Worm (Caenorhabditis elegans) whole organism, L2 larva: ENCODE data around the gene twk-43.

ENCODE experiments used
- C34F6.9 ChIP-seq: fragments of 150-350 bp; optimal IDR thresholded peaks from 2 replicates; lab custom pipeline; 2014; ENCODE audit warnings: missing biosample characterization, missing genetic modification characterization
- F13H6.1 ChIP-seq: sonication (generic microtip); optimal IDR thresholded peaks from 2 replicates; lab custom pipeline; 2016; ENCODE audit warnings: missing genetic modification characterization, missing compliant biosample characterization
- R02D3.7 ChIP-seq: fragments of 150-350 bp; optimal IDR thresholded peaks from 2 replicates; lab custom pipeline; 2014; ENCODE audit warnings: missing biosample characterization, missing genetic modification characterization
- Y55F3AM.14 ChIP-seq: fragments of 200-800 bp; sonication (Bioruptor generic); optimal IDR thresholded peaks from 2 replicates; lab custom pipeline; 2018; ENCODE audit warnings: mild to moderate bottlenecking, missing genetic modification characterization, missing compliant biosample characterization
- ZK546.5 ChIP-seq: sonication (generic microtip); optimal IDR thresholded peaks from 2 replicates; lab custom pipeline; 2017; ENCODE audit warnings: missing biosample characterization, missing genetic modification characterization
- alr-1 ChIP-seq: fragments of 150-350 bp; optimal IDR thresholded peaks from 2 replicates; lab custom pipeline; 2014; ENCODE audit warnings: missing biosample characterization, missing genetic modification characterization
- aly-2 ChIP-seq: fragments of 150-350 bp; optimal IDR thresholded peaks from 2 replicates; lab custom pipeline; 2014; ENCODE audit warnings: missing biosample characterization, missing genetic modification characterization
- ama-1 ChIP-seq: fragments of 150-350 bp; optimal IDR thresholded peaks from 2 replicates; lab custom pipeline; 2018; ENCODE audit warnings: inconsistent platforms
- blmp-1 ChIP-seq: sonication (generic microtip); optimal IDR thresholded peaks from 2 replicates; lab custom pipeline; 2017; ENCODE audit warnings: missing genetic modification characterization, mild to moderate bottlenecking, missing compliant biosample characterization, antibody characterized with exemption, moderate library complexity; ENCODE audit not compliant: insufficient read depth
- ceh-82 ChIP-seq: fragments of 150-350 bp; optimal IDR thresholded peaks from 2 replicates; lab custom pipeline; 2014; ENCODE audit warnings: missing biosample characterization, missing genetic modification characterization
- crh-2 ChIP-seq: sonication (generic microtip); optimal IDR thresholded peaks from 2 replicates; lab custom pipeline; 2017; ENCODE audit warnings: missing biosample characterization, missing genetic modification characterization
- dmd-4 ChIP-seq: sonication (generic microtip); optimal IDR thresholded peaks from 2 replicates; lab custom pipeline; 2017; ENCODE audit warnings: missing biosample characterization, missing genetic modification characterization
- egl-27 ChIP-seq: sonication (generic microtip); optimal IDR thresholded peaks from 3 replicates; lab custom pipeline; 2017; ENCODE audit warnings: missing biosample characterization, missing genetic modification reagents, missing genetic modification characterization
- elt-1 ChIP-seq: fragments of 150-350 bp; optimal IDR thresholded peaks from 2 replicates; lab custom pipeline; 2014; ENCODE audit warnings: missing biosample characterization, missing genetic modification characterization
- elt-3 ChIP-seq: sonication (generic microtip); optimal IDR thresholded peaks from 2 replicates; lab custom pipeline; 2017; ENCODE audit warnings: missing biosample characterization, missing genetic modification characterization
- gmeb-1 ChIP-seq: fragments of 150-350 bp; optimal IDR thresholded peaks from 2 replicates; lab custom pipeline; 2014; ENCODE audit warnings: missing biosample characterization, missing genetic modification characterization
- lin-11 ChIP-seq: fragments of 150-350 bp; sonication (generic microtip); optimal IDR thresholded peaks from 2 replicates; lab custom pipeline; 2014; ENCODE audit warnings: missing biosample characterization, missing genetic modification characterization, inconsistent platforms, mixed read lengths
- lin-13 ChIP-seq: fragments of 150-350 bp; optimal IDR thresholded peaks from 2 replicates; lab custom pipeline; 2014; ENCODE audit warnings: missing biosample characterization, missing genetic modification reagents, missing genetic modification characterization
- lin-39 ChIP-seq: fragments of 150-350 bp; optimal IDR thresholded peaks from 2 replicates; lab custom pipeline; 2014; ENCODE audit warnings: missing biosample characterization, missing genetic modification reagents, missing genetic modification characterization
- lsy-2 ChIP-seq, 2 experiments: fragments of 150-350 bp in 1 of 2; sonication (generic microtip) in 1 of 2; optimal IDR thresholded peaks; 2 replicates each; lab custom pipeline; 2014 to 2017; ENCODE audit warnings: missing biosample characterization in 2 of 2, missing genetic modification characterization in 2 of 2
- mab-5 ChIP-seq: fragments of 150-350 bp; optimal IDR thresholded peaks from 2 replicates; lab custom pipeline; 2014; ENCODE audit warnings: missing biosample characterization, missing genetic modification characterization
- mbf-1 ChIP-seq: sonication (generic microtip); optimal IDR thresholded peaks from 2 replicates; lab custom pipeline; 2017; ENCODE audit warnings: missing biosample characterization, missing genetic modification characterization
- mdl-1 ChIP-seq, 2 experiments: fragments of 150-350 bp in 1 of 2; sonication (generic microtip) in 1 of 2; optimal IDR thresholded peaks; 2 replicates each; lab custom pipeline; 2017; ENCODE audit warnings: missing biosample characterization in 2 of 2, missing genetic modification characterization in 2 of 2
- nhr-10 ChIP-seq: sonication (generic microtip); optimal IDR thresholded peaks from 2 replicates; lab custom pipeline; 2017; ENCODE audit warnings: missing biosample characterization, missing genetic modification characterization
- nhr-11 ChIP-seq: fragments of 150-350 bp; optimal IDR thresholded peaks from 2 replicates; lab custom pipeline; 2014; ENCODE audit warnings: missing biosample characterization, missing genetic modification characterization
- nhr-12 ChIP-seq: fragments of 150-350 bp; optimal IDR thresholded peaks from 2 replicates; lab custom pipeline; 2014; ENCODE audit warnings: missing biosample characterization, missing genetic modification characterization
- nhr-129 ChIP-seq: fragments of 150-350 bp; optimal IDR thresholded peaks from 2 replicates; lab custom pipeline; 2014; ENCODE audit warnings: missing biosample characterization, missing genetic modification characterization
- nhr-21 ChIP-seq: fragments of 150-350 bp; optimal IDR thresholded peaks from 2 replicates; lab custom pipeline; 2014; ENCODE audit warnings: missing biosample characterization, missing genetic modification characterization
- nhr-237 ChIP-seq: fragments of 150-350 bp; optimal IDR thresholded peaks from 2 replicates; lab custom pipeline; 2014; ENCODE audit warnings: missing biosample characterization, missing genetic modification characterization
- nhr-25 ChIP-seq: fragments of 150-350 bp; sonication (generic microtip); optimal IDR thresholded peaks from 3 replicates; lab custom pipeline; 2014; ENCODE audit warnings: missing biosample characterization, missing genetic modification characterization
- nhr-6 ChIP-seq: fragments of 150-350 bp; optimal IDR thresholded peaks from 2 replicates; lab custom pipeline; 2014; ENCODE audit warnings: missing biosample characterization, missing genetic modification characterization
- nhr-77 ChIP-seq: fragments of 150-350 bp; optimal IDR thresholded peaks from 2 replicates; lab custom pipeline; 2014; ENCODE audit warnings: missing biosample characterization, missing genetic modification characterization
- peb-1 ChIP-seq: fragments of 150-350 bp; optimal IDR thresholded peaks from 2 replicates; lab custom pipeline; 2014; ENCODE audit warnings: missing biosample characterization, missing genetic modification characterization
- sem-4 ChIP-seq: fragments of 150-350 bp; optimal IDR thresholded peaks from 2 replicates; lab custom pipeline; 2014; ENCODE audit warnings: missing biosample characterization, missing genetic modification reagents, missing genetic modification characterization
- skn-1 ChIP-seq: sonication (generic microtip); optimal IDR thresholded peaks from 2 replicates; lab custom pipeline; 2017; ENCODE audit warnings: missing biosample characterization, missing genetic modification characterization
- sma-3 ChIP-seq: sonication (generic microtip); optimal IDR thresholded peaks from 2 replicates; lab custom pipeline; 2016; ENCODE audit warnings: missing genetic modification reagents, missing genetic modification characterization, missing compliant biosample characterization
- sma-9 ChIP-seq, 2 experiments: fragments of 150-350 bp in 1 of 2; sonication (generic microtip) in 1 of 2; optimal IDR thresholded peaks; 2 replicates each; lab custom pipeline; 2014 to 2016; ENCODE audit warnings: missing genetic modification characterization in 2 of 2, mild to moderate bottlenecking in 1 of 2, missing biosample characterization in 1 of 2, missing compliant biosample characterization in 1 of 2, missing genetic modification reagents in 1 of 2, moderate library complexity in 1 of 2
- snpc-4 ChIP-seq: fragments of 150-350 bp; optimal IDR thresholded peaks from 2 replicates; lab custom pipeline; 2014; ENCODE audit warnings: missing biosample characterization, missing genetic modification characterization
- unc-39 ChIP-seq: fragments of 150-350 bp; optimal IDR thresholded peaks from 2 replicates; lab custom pipeline; 2014; ENCODE audit warnings: missing biosample characterization, missing genetic modification characterization
- unc-55 ChIP-seq: fragments of 150-350 bp; sonication (generic microtip); optimal IDR thresholded peaks from 3 replicates; lab custom pipeline; 2014; ENCODE audit warnings: missing biosample characterization, missing genetic modification reagents, missing genetic modification characterization
- unc-62 ChIP-seq: fragments of 150-350 bp; optimal IDR thresholded peaks from 2 replicates; lab custom pipeline; 2014; ENCODE audit warnings: missing biosample characterization, missing genetic modification reagents, missing genetic modification characterization
- ztf-1 ChIP-seq: fragments of 200-800 bp; sonication (Bioruptor generic); conservative IDR thresholded peaks from 2 replicates; pipeline ENCODE4 v1.3.6; 2022; ENCODE audit warnings: missing genetic modification characterization, missing compliant biosample characterization
- ztf-4 ChIP-seq: fragments of 150-350 bp; optimal IDR thresholded peaks from 2 replicates; lab custom pipeline; 2014; ENCODE audit warnings: missing biosample characterization, missing genetic modification characterization

twk-43 gene

DNA sequence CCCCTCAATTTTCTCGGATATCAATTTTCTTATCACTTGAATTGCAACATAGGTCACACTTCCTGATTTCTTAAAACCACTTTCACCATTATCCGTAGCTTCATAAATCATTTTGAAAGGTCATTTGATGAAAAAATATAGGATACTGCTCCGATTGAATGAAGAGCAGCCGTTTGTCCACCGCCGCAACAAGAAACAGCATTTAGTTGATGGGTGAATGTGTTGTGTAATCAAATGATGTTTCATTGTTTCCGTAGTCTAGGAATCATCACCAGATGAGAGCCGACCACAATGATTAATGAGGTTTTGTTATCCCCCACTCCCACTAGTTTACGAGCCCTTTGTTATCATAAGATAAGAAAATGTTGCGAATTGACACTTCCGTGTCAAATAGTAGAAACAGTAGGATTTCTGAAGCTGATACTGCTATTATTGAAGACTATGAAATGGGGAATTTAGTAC is at the start of gene twk-43:
TSS of gene twk-43 (plus strand) at position 412 of the 462 bp plus-strand sequence.
- no peak for TF ChIP-seq ZK546.5 (tag; lab: Kevin White, UChicago)
- no peak for TF ChIP-seq dmd-4 (tag; lab: Kevin White, UChicago)
- TF ChIP-seq peb-1: no peak
- no peak for TF ChIP-seq skn-1 (tag; lab: Kevin White, UChicago)
- no peak for TF ChIP-seq nhr-25 (tag; lab: Kevin White, UChicago)
- TF ChIP-seq mab-5 (tag; lab: Kevin White, UChicago): peak; percentile 75
- no peak for TF ChIP-seq nhr-6 (tag; lab: Kevin White, UChicago)
- TF ChIP-seq sem-4: peak; percentile 54
- TF ChIP-seq sma-3: no peak
- TF ChIP-seq C34F6.9: no peak
- TF ChIP-seq alr-1 (tag; lab: Kevin White, UChicago): no peak
- TF ChIP-seq R02D3.7 (tag; lab: Kevin White, UChicago): no peak
- TF ChIP-seq unc-55: no peak
- TF ChIP-seq Y55F3AM.14 (GFP tag; lab: Kevin White, UChicago): no peak
- no peak for TF ChIP-seq gmeb-1 (tag; lab: Kevin White, UChicago)
- no peak for TF ChIP-seq ztf-4 (tag; lab: Kevin White, UChicago)
- TF ChIP-seq sma-9 (GFP tag; optimal IDR thresholded peaks at IDR 0.05; lab: Kevin White, UChicago): peak; percentile 13
- no peak for TF ChIP-seq sma-9 (tag; optimal IDR thresholded peaks at IDR 0.05; lab: Kevin White, UChicago)
- no peak for TF ChIP-seq nhr-77 (tag; lab: Kevin White, UChicago)
- no peak for TF ChIP-seq lin-11 (tag; lab: Kevin White, UChicago)
- no peak for TF ChIP-seq unc-62
- TF ChIP-seq snpc-4: no peak
- no peak for TF ChIP-seq nhr-129
- no peak for TF ChIP-seq aly-2
- no peak for TF ChIP-seq ceh-82
- no peak for TF ChIP-seq blmp-1 (tag; lab: Kevin White, UChicago)
- no peak for TF ChIP-seq lin-13 (GFP tag; lab: Kevin White, UChicago)
- no peak for TF ChIP-seq mdl-1 (tag; optimal IDR thresholded peaks at IDR 0.05; lab: Kevin White, UChicago)
- no peak for TF ChIP-seq ama-1 (lab: Kevin White, UChicago)
- TF ChIP-seq crh-2: no peak
- TF ChIP-seq mbf-1 (tag; lab: Kevin White, UChicago): no peak
- no peak for TF ChIP-seq nhr-237 (tag; lab: Kevin White, UChicago)
- TF ChIP-seq ztf-1: no peak
- peak; percentile 19 for TF ChIP-seq F13H6.1 (tag; lab: Kevin White, UChicago)

DNA sequence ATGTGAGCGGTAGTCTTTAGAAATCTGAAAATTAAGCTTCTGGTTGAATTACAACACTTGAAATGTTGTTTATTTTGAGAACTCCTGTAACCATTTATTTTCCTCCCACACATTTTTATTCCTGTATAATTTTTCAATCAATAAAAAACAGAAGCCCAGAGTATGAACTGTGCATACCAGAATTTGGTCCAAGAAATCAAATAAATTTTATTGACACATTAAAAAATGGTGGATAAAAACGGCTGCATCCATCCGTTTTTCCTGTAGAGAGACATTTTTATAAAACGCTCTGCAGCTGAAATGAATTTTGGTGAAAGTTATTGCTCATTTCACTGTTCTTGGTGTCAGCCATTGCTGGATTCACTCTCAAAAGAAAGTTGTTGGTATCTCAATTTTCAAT is 48.9 kb upstream of the twk-43 start, which contains the start of gene C26E1.1:
TSS of gene C26E1.1 (plus strand) at position 301 of the 400 bp plus-strand sequence.
- TF ChIP-seq R02D3.7 (tag; lab: Kevin White, UChicago) (no peak), ZK546.5 (tag; lab: Kevin White, UChicago) (no peak), egl-27 (tag; lab: Kevin White, UChicago) (no peak), ztf-4 (tag; lab: Kevin White, UChicago) (no peak), ceh-82 (no peak), aly-2 (no peak), mbf-1 (tag; lab: Kevin White, UChicago) (no peak), ama-1 (lab: Kevin White, UChicago) (no peak), nhr-6 (tag; lab: Kevin White, UChicago) (no peak), peb-1 (no peak), Y55F3AM.14 (GFP tag; lab: Kevin White, UChicago) (no peak), nhr-129 (no peak), nhr-12 (no peak), F13H6.1 (tag; lab: Kevin White, UChicago) (no peak), nhr-11 (tag; lab: Kevin White, UChicago) (no peak), dmd-4 (tag; lab: Kevin White, UChicago) (no peak), nhr-77 (tag; lab: Kevin White, UChicago) (no peak), lin-39 (no peak)

DNA sequence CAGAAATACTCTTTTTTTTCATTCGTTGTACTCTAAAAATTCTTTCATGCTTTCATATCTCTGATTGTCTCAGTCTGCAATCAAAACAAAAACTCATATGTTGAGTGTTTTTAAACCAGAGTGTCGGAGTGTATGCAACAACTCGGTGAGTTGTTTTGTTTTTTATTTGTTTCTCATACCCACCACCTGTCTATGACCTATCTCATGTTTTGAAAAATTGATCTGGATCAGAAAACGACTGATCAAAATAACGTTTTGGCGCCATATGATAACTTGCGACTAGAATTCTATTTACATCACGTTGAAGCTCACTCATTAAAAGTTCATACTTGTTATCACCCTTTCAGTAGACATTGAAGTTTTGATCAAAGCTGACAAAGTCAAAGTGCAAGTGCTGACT is 47.4 kb upstream of the twk-43 start:
- TF ChIP-seq nhr-129 (peak; percentile 56), elt-1 (tag; lab: Kevin White, UChicago) (no peak)

DNA sequence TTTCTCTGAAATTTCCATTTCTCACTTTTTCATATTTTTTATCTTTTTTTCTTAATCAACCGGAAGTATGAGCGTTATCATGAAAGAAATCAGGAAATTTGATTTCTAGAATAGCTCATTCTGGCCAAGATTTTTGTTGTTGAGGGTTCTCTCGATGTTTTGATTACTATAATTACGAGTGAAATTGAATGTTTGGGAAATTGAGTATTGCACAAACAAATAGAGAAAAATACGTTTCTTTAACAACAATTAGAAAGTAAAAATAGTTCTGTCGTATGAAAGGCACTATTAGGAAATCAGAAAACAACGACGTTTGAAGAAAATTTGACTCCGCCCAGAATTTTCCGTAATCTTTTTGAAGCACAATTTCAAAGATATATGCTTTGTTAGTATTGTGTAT is 46.7 kb upstream of the twk-43 start:
- TF ChIP-seq nhr-21 (tag; lab: Kevin White, UChicago): no peak
- TF ChIP-seq nhr-12: no peak
- TF ChIP-seq ceh-82: no peak
- TF ChIP-seq ztf-1: no peak
- no peak for TF ChIP-seq sem-4
- TF ChIP-seq unc-55: no peak
- TF ChIP-seq dmd-4 (tag; lab: Kevin White, UChicago): no peak
- no peak for TF ChIP-seq unc-39 (tag; lab: Kevin White, UChicago)
- TF ChIP-seq crh-2: no peak
- no peak for TF ChIP-seq Y55F3AM.14 (GFP tag; lab: Kevin White, UChicago)
- TF ChIP-seq sma-9 (GFP tag; optimal IDR thresholded peaks at IDR 0.05; lab: Kevin White, UChicago): no peak
- TF ChIP-seq sma-9 (tag; optimal IDR thresholded peaks at IDR 0.05; lab: Kevin White, UChicago): no peak
- TF ChIP-seq ama-1 (lab: Kevin White, UChicago): no peak
- TF ChIP-seq nhr-6 (tag; lab: Kevin White, UChicago): no peak
- no peak for TF ChIP-seq nhr-10 (tag; lab: Kevin White, UChicago)
- TF ChIP-seq lsy-2 (tag; optimal IDR thresholded peaks at IDR 0.05; lab: Kevin White, UChicago): no peak
- TF ChIP-seq mab-5 (tag; lab: Kevin White, UChicago): no peak
- no peak for TF ChIP-seq aly-2
- no peak for TF ChIP-seq elt-3 (tag; lab: Kevin White, UChicago)
- no peak for TF ChIP-seq mdl-1 (tag; optimal IDR thresholded peaks at IDR 0.05; lab: Kevin White, UChicago)
- no peak for TF ChIP-seq elt-1 (tag; lab: Kevin White, UChicago)
